Worm (Caenorhabditis elegans): ENCODE measurements around the gene F01F1.2.

- TF ChIP-seq blmp-1 (tag; optimal IDR thresholded peaks at IDR 0.05; ENCODE audit: insufficient read depth) (no peak), unc-39 (tag; optimal IDR thresholded peaks at IDR 0.05) (no peak), ceh-16 (tag; optimal IDR thresholded peaks at IDR 0.05) (peak; percentile 29), lin-39 (tag; optimal IDR thresholded peaks at IDR 0.05) (no peak), R02D3.7 (tag; optimal IDR thresholded peaks at IDR 0.05) (no peak), nhr-237 (tag; optimal IDR thresholded peaks at IDR 0.05) (no peak), ama-1 (optimal IDR thresholded peaks at IDR 0.05) (no peak)
These were observed 42.1 kb upstream of the F01F1.2 start for ce11 chrIII:5836261-5836660.
